Worm (Caenorhabditis elegans) whole organism, L2 larva: ENCODE data around the gene nhr-153.

ENCODE experiments used
- ZK546.5 ChIP-seq: sonication (generic microtip); optimal IDR thresholded peaks from 2 replicates; lab custom pipeline; 2017; ENCODE audit warnings: missing biosample characterization, missing genetic modification characterization
- alr-1 ChIP-seq: fragments of 150-350 bp; optimal IDR thresholded peaks from 2 replicates; lab custom pipeline; 2014; ENCODE audit warnings: missing biosample characterization, missing genetic modification characterization
- aly-2 ChIP-seq: fragments of 150-350 bp; optimal IDR thresholded peaks from 2 replicates; lab custom pipeline; 2014; ENCODE audit warnings: missing biosample characterization, missing genetic modification characterization
- ama-1 ChIP-seq: fragments of 150-350 bp; optimal IDR thresholded peaks from 2 replicates; lab custom pipeline; 2018; ENCODE audit warnings: inconsistent platforms
- egl-27 ChIP-seq: sonication (generic microtip); optimal IDR thresholded peaks from 3 replicates; lab custom pipeline; 2017; ENCODE audit warnings: missing biosample characterization, missing genetic modification reagents, missing genetic modification characterization
- elt-1 ChIP-seq: fragments of 150-350 bp; optimal IDR thresholded peaks from 2 replicates; lab custom pipeline; 2014; ENCODE audit warnings: missing biosample characterization, missing genetic modification characterization
- elt-3 ChIP-seq: sonication (generic microtip); optimal IDR thresholded peaks from 2 replicates; lab custom pipeline; 2017; ENCODE audit warnings: missing biosample characterization, missing genetic modification characterization
- gmeb-1 ChIP-seq: fragments of 150-350 bp; optimal IDR thresholded peaks from 2 replicates; lab custom pipeline; 2014; ENCODE audit warnings: missing biosample characterization, missing genetic modification characterization
- lin-39 ChIP-seq: fragments of 150-350 bp; optimal IDR thresholded peaks from 2 replicates; lab custom pipeline; 2014; ENCODE audit warnings: missing biosample characterization, missing genetic modification reagents, missing genetic modification characterization
- lsy-2 ChIP-seq, 2 experiments: fragments of 150-350 bp in 1 of 2; sonication (generic microtip) in 1 of 2; optimal IDR thresholded peaks; 2 replicates each; lab custom pipeline; 2014 to 2017; ENCODE audit warnings: missing biosample characterization in 2 of 2, missing genetic modification characterization in 2 of 2
- mab-5 ChIP-seq: fragments of 150-350 bp; optimal IDR thresholded peaks from 2 replicates; lab custom pipeline; 2014; ENCODE audit warnings: missing biosample characterization, missing genetic modification characterization
- mdl-1 ChIP-seq, 2 experiments: fragments of 150-350 bp in 1 of 2; sonication (generic microtip) in 1 of 2; optimal IDR thresholded peaks; 2 replicates each; lab custom pipeline; 2017; ENCODE audit warnings: missing biosample characterization in 2 of 2, missing genetic modification characterization in 2 of 2
- nhr-10 ChIP-seq: sonication (generic microtip); optimal IDR thresholded peaks from 2 replicates; lab custom pipeline; 2017; ENCODE audit warnings: missing biosample characterization, missing genetic modification characterization
- nhr-12 ChIP-seq: fragments of 150-350 bp; optimal IDR thresholded peaks from 2 replicates; lab custom pipeline; 2014; ENCODE audit warnings: missing biosample characterization, missing genetic modification characterization
- nhr-21 ChIP-seq: fragments of 150-350 bp; optimal IDR thresholded peaks from 2 replicates; lab custom pipeline; 2014; ENCODE audit warnings: missing biosample characterization, missing genetic modification characterization
- nhr-23 ChIP-seq: fragments of 150-350 bp; optimal IDR thresholded peaks from 2 replicates; lab custom pipeline; 2014; ENCODE audit warnings: missing biosample characterization, missing genetic modification reagents, missing genetic modification characterization
- nhr-237 ChIP-seq: fragments of 150-350 bp; optimal IDR thresholded peaks from 2 replicates; lab custom pipeline; 2014; ENCODE audit warnings: missing biosample characterization, missing genetic modification characterization
- nhr-6 ChIP-seq: fragments of 150-350 bp; optimal IDR thresholded peaks from 2 replicates; lab custom pipeline; 2014; ENCODE audit warnings: missing biosample characterization, missing genetic modification characterization
- nhr-77 ChIP-seq: fragments of 150-350 bp; optimal IDR thresholded peaks from 2 replicates; lab custom pipeline; 2014; ENCODE audit warnings: missing biosample characterization, missing genetic modification characterization
- sem-4 ChIP-seq: fragments of 150-350 bp; optimal IDR thresholded peaks from 2 replicates; lab custom pipeline; 2014; ENCODE audit warnings: missing biosample characterization, missing genetic modification reagents, missing genetic modification characterization
- sma-3 ChIP-seq: sonication (generic microtip); optimal IDR thresholded peaks from 2 replicates; lab custom pipeline; 2016; ENCODE audit warnings: missing genetic modification reagents, missing genetic modification characterization, missing compliant biosample characterization
- unc-39 ChIP-seq: fragments of 150-350 bp; optimal IDR thresholded peaks from 2 replicates; lab custom pipeline; 2014; ENCODE audit warnings: missing biosample characterization, missing genetic modification characterization
- unc-55 ChIP-seq: fragments of 150-350 bp; sonication (generic microtip); optimal IDR thresholded peaks from 3 replicates; lab custom pipeline; 2014; ENCODE audit warnings: missing biosample characterization, missing genetic modification reagents, missing genetic modification characterization
- ztf-11 ChIP-seq: sonication (generic microtip); optimal IDR thresholded peaks from 2 replicates; lab custom pipeline; 2017; ENCODE audit warnings: missing biosample characterization, missing genetic modification characterization

Gene nhr-153

DNA sequence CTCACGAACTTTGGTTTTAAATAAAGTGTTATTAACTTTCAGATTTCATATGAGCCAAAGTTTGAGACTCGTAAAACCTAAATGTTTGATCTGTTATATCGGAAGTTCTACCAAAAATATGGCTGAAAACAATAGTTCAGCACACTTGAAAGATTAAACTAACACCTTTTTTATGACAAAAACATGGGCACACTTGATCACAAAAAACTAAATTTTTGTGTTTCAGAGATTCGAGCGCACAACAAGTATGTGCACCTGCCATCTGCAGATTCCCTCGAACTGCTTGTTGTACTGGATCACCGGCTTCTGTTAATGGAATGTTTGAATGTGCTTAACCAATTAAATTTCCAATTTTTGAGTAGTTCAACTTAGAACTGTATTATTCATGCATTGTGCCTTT is 49.8 kb downstream of the nhr-153 start:
- TF ChIP-seq nhr-21 (no peak), mdl-1 (tag; optimal IDR thresholded peaks at IDR 0.05; lab: Kevin White, UChicago) (no peak), elt-3 (tag; lab: Kevin White, UChicago) (no peak), ama-1 (no peak), nhr-6 (tag; lab: Kevin White, UChicago) (no peak), nhr-237 (no peak), nhr-12 (no peak), mab-5 (tag; lab: Kevin White, UChicago) (no peak), ztf-11 (tag; lab: Kevin White, UChicago) (no peak), nhr-10 (tag; lab: Kevin White, UChicago) (no peak), sma-3 (GFP tag; lab: Kevin White, UChicago) (no peak), ZK546.5 (tag; lab: Kevin White, UChicago) (no peak)

ce11 chrV:12154554-12154953 is 50.5 kb downstream of the nhr-153 start, which contains the start of gene C27A7.9:
Gene C27A7.9 (minus strand): TSS chrV:12154654.
- TF ChIP-seq elt-1 (tag; lab: Kevin White, UChicago) (no peak), sem-4 (tag; lab: Kevin White, UChicago) (no peak), sma-3 (GFP tag; lab: Kevin White, UChicago) (no peak), aly-2 (tag; lab: Kevin White, UChicago) (no peak), unc-55 (GFP tag; lab: Kevin White, UChicago) (no peak), ZK546.5 (tag; lab: Kevin White, UChicago) (no peak), unc-39 (no peak), alr-1 (no peak), mab-5 (tag; lab: Kevin White, UChicago) (no peak), egl-27 (tag; lab: Kevin White, UChicago) (no peak), nhr-77 (no peak), ama-1 (no peak), gmeb-1 (tag; lab: Kevin White, UChicago) (no peak), nhr-12 (no peak), lin-39 (tag; lab: Kevin White, UChicago) (no peak), elt-3 (tag; lab: Kevin White, UChicago) (no peak), lsy-2 (tag; optimal IDR thresholded peaks at IDR 0.05; lab: Kevin White, UChicago) (no peak), mdl-1 (tag; optimal IDR thresholded peaks at IDR 0.05; lab: Kevin White, UChicago) (no peak), nhr-23 (tag; lab: Kevin White, UChicago) (no peak)
